Worm (Caenorhabditis elegans) whole organism, early embryonic: Measurements from ENCODE around the gene srj-23.

Experiments
- ama-1 ChIP-seq: fragments of 150-350 bp; optimal IDR thresholded peaks from 2 replicates; lab custom pipeline; 2014
- ceh-13 ChIP-seq: fragments of 200-800 bp; sonication (Bioruptor generic); optimal IDR thresholded peaks from 2 replicates; lab custom pipeline; 2018; ENCODE audit warnings: mild to moderate bottlenecking, missing genetic modification characterization, missing compliant biosample characterization
- ceh-36 ChIP-seq: sonication (generic microtip); optimal IDR thresholded peaks from 2 replicates; lab custom pipeline; 2016; ENCODE audit warnings: missing genetic modification characterization, inconsistent platforms, missing compliant biosample characterization
- flt-1 ChIP-seq: fragments of 200-800 bp; sonication (Bioruptor generic); IDR thresholded peaks from 2 replicates; pipeline ENCODE4 v1.3.6; 2022; ENCODE audit warnings: missing genetic modification characterization, missing compliant biosample characterization
- hmg-4 ChIP-seq: fragments of 200-800 bp; sonication (Bioruptor generic); optimal IDR thresholded peaks from 2 replicates; lab custom pipeline; 2018; ENCODE audit warnings: mild to moderate bottlenecking, missing genetic modification characterization, missing compliant biosample characterization
- hnd-1 ChIP-seq: sonication (generic microtip); optimal IDR thresholded peaks from 2 replicates; lab custom pipeline; 2016; ENCODE audit warnings: missing genetic modification characterization, missing compliant biosample characterization
- pes-1 ChIP-seq: fragments of 200-800 bp; sonication (Bioruptor generic); IDR thresholded peaks from 2 replicates; pipeline ENCODE4 v1.3.6; 2022; ENCODE audit warnings: missing genetic modification reagents, missing genetic modification characterization, missing compliant biosample characterization
- sea-1 ChIP-seq: fragments of 200-800 bp; sonication (Bioruptor generic); conservative IDR thresholded peaks from 2 replicates; pipeline ENCODE4 v1.3.6; 2022; ENCODE audit warnings: missing genetic modification characterization, missing compliant biosample characterization
- tbx-11 ChIP-seq: fragments of 200-800 bp; sonication (Bioruptor generic); IDR thresholded peaks from 2 replicates; pipeline ENCODE4 v1.3.6; 2022; ENCODE audit warnings: missing genetic modification characterization, missing compliant biosample characterization
- tbx-37 ChIP-seq: fragments of 200-800 bp; sonication (Bioruptor generic); conservative IDR thresholded peaks from 2 replicates; pipeline ENCODE4 v1.3.6; 2022; ENCODE audit warnings: missing genetic modification reagents, missing genetic modification characterization, missing compliant biosample characterization

ce11 chrV:1450160-1450559 lies 1.3 kb upstream of the srj-23 start, which contains the start of gene cnc-2:
- TF ChIP-seq sea-1 (GFP tag; lab: Robert Waterston, UW) (no peak), tbx-11 (GFP tag; lab: Robert Waterston, UW) (no peak), hnd-1 (tag; lab: Kevin White, UChicago) (no peak), ama-1 (lab: Kevin White, UChicago) (no peak), hmg-4 (GFP tag; lab: Kevin White, UChicago) (no peak), pes-1 (no peak), ceh-36 (tag; lab: Kevin White, UChicago) (no peak), flt-1 (GFP tag; lab: Robert Waterston, UW) (no peak), tbx-37 (no peak), ceh-13 (GFP tag; lab: Kevin White, UChicago) (no peak)
